Worm (Caenorhabditis elegans) whole organism, L4 larva: ENCODE results near the gene R07B7.6.

Experiments
- F37D6.2 ChIP-seq: sonication (generic microtip); optimal IDR thresholded peaks from 2 replicates; lab custom pipeline; 2016; ENCODE audit warnings: mild to moderate bottlenecking, missing genetic modification characterization, missing compliant biosample characterization
- R02D3.7 ChIP-seq: fragments of 150-350 bp; sonication (generic microtip); optimal IDR thresholded peaks from 3 replicates; lab custom pipeline; 2014; ENCODE audit warnings: missing biosample characterization, missing genetic modification characterization
- Y75B8A.6 ChIP-seq: fragments of 200-800 bp; sonication (Bioruptor generic); IDR thresholded peaks from 2 replicates; pipeline ENCODE4 v1.3.6; 2022; ENCODE audit warnings: missing genetic modification reagents, missing genetic modification characterization, missing compliant biosample characterization
- ZK337.2 ChIP-seq: fragments of 200-800 bp; sonication (Bioruptor generic); IDR thresholded peaks from 2 replicates; pipeline ENCODE4 v1.3.6; 2022; ENCODE audit warnings: missing genetic modification reagents, missing genetic modification characterization, missing compliant biosample characterization
- aha-1 ChIP-seq: fragments of 150-350 bp; peaks from one replicate; lab custom pipeline; 2014; ENCODE audit warnings: missing biosample characterization, missing genetic modification characterization
- ceh-32 ChIP-seq: sonication (generic microtip); optimal IDR thresholded peaks from 2 replicates; lab custom pipeline; 2016; ENCODE audit warnings: mild to moderate bottlenecking, missing genetic modification characterization, missing compliant biosample characterization; ENCODE audit not compliant: poor library complexity
- ceh-44 ChIP-seq: fragments of 200-800 bp; sonication (Bioruptor generic); IDR thresholded peaks from 2 replicates; pipeline ENCODE4 v1.3.6; 2022; ENCODE audit warnings: missing genetic modification reagents, missing genetic modification characterization, missing compliant biosample characterization
- ceh-62 ChIP-seq: sonication (generic microtip); optimal IDR thresholded peaks from 2 replicates; lab custom pipeline; 2017; ENCODE audit warnings: missing biosample characterization, missing genetic modification characterization
- ces-1 ChIP-seq: fragments of 150-350 bp; sonication (generic microtip); optimal IDR thresholded peaks from 4 replicates; lab custom pipeline; 2014; ENCODE audit warnings: missing biosample characterization, missing genetic modification reagents, missing genetic modification characterization
- cey-2 ChIP-seq: sonication (generic microtip); optimal IDR thresholded peaks from 3 replicates; lab custom pipeline; 2017; ENCODE audit warnings: missing genetic modification characterization, mild to moderate bottlenecking, missing compliant biosample characterization, antibody characterized with exemption, borderline replicate concordance; ENCODE audit not compliant: insufficient read depth
- ctbp-1 ChIP-seq: fragments of 200-800 bp; sonication (Bioruptor generic); IDR thresholded peaks from 2 replicates; pipeline ENCODE4 v1.3.6; 2022; ENCODE audit warnings: missing genetic modification reagents, missing genetic modification characterization, missing compliant biosample characterization
- daf-16 ChIP-seq, 3 experiments: sonication (generic microtip); optimal IDR thresholded peaks; 2 replicates each; lab custom pipeline; 2016 to 2017; ENCODE audit warnings: missing genetic modification characterization in 3 of 3, missing genetic modification reagents in 3 of 3, mild to moderate bottlenecking in 2 of 3, missing compliant biosample characterization in 2 of 3, missing biosample characterization in 1 of 3, moderate library complexity in 1 of 3
- daf-8 ChIP-seq: fragments of 200-800 bp; sonication (Bioruptor generic); IDR thresholded peaks from 2 replicates; pipeline ENCODE4 v1.3.6; 2022; ENCODE audit warnings: missing genetic modification characterization, missing compliant biosample characterization
- dpl-1 ChIP-seq: fragments of 150-350 bp; optimal IDR thresholded peaks from 2 replicates; lab custom pipeline; 2014; ENCODE audit warnings: missing biosample characterization, missing genetic modification reagents, missing genetic modification characterization
- duxl-1 ChIP-seq: sonication (generic microtip); optimal IDR thresholded peaks from 2 replicates; lab custom pipeline; 2016; ENCODE audit warnings: mild to moderate bottlenecking, missing genetic modification characterization, moderate library complexity, missing compliant biosample characterization; ENCODE audit not compliant: poor library complexity
- dve-1 ChIP-seq: sonication (generic microtip); optimal IDR thresholded peaks from 2 replicates; lab custom pipeline; 2017; ENCODE audit warnings: antibody characterized with exemption, mild to moderate bottlenecking, missing genetic modification characterization, missing compliant biosample characterization; ENCODE audit not compliant: insufficient read depth
- fkh-10 ChIP-seq: fragments of 150-350 bp; optimal IDR thresholded peaks from 2 replicates; lab custom pipeline; 2014; ENCODE audit warnings: missing biosample characterization, missing genetic modification reagents, missing genetic modification characterization
- hif-1 ChIP-seq, 2 experiments: sonication (generic microtip); optimal IDR thresholded peaks; 2 replicates each; lab custom pipeline; 2016 to 2017; ENCODE audit warnings: missing compliant biosample characterization in 2 of 2, missing genetic modification characterization in 2 of 2, missing genetic modification reagents in 2 of 2, missing genotype in 2 of 2, mild to moderate bottlenecking in 1 of 2
- hlh-11 ChIP-seq: fragments of 200-800 bp; sonication (Bioruptor generic); optimal IDR thresholded peaks from 2 replicates; lab custom pipeline; 2018; ENCODE audit warnings: mild to moderate bottlenecking, missing genetic modification characterization, missing compliant biosample characterization
- hlh-30 ChIP-seq: sonication (generic microtip); optimal IDR thresholded peaks from 2 replicates; lab custom pipeline; 2017; ENCODE audit warnings: antibody characterized with exemption, mild to moderate bottlenecking, missing genetic modification characterization, missing compliant biosample characterization; ENCODE audit not compliant: insufficient read depth
- lin-13 ChIP-seq: fragments of 150-350 bp; optimal IDR thresholded peaks from 2 replicates; lab custom pipeline; 2014; ENCODE audit warnings: missing biosample characterization, missing genetic modification reagents, missing genetic modification characterization
- lin-15B ChIP-seq: fragments of 150-350 bp; sonication (generic microtip); optimal IDR thresholded peaks from 3 replicates; lab custom pipeline; 2014; ENCODE audit warnings: missing biosample characterization, missing genetic modification characterization
- lin-39 ChIP-seq: fragments of 150-350 bp; optimal IDR thresholded peaks from 2 replicates; lab custom pipeline; 2014; ENCODE audit warnings: missing biosample characterization, missing genetic modification reagents, missing genetic modification characterization
- lir-3 ChIP-seq: sonication (generic microtip); optimal IDR thresholded peaks from 2 replicates; lab custom pipeline; 2016; ENCODE audit warnings: mild to moderate bottlenecking, missing genetic modification characterization, missing compliant biosample characterization
- lsy-2 ChIP-seq, 2 experiments: fragments of 150-350 bp in 1 of 2; sonication (generic microtip) in 1 of 2; optimal IDR thresholded peaks; 2 replicates each; lab custom pipeline; 2014 to 2017; ENCODE audit warnings: missing biosample characterization in 2 of 2, missing genetic modification characterization in 2 of 2
- mdl-1 ChIP-seq, 2 experiments: fragments of 150-350 bp in 1 of 2; sonication (generic microtip) in 1 of 2; optimal IDR thresholded peaks; 2 replicates each; lab custom pipeline; 2014 to 2017; ENCODE audit warnings: missing biosample characterization in 2 of 2, missing genetic modification characterization in 2 of 2
- mep-1 ChIP-seq: fragments of 150-350 bp; sonication (generic microtip); optimal IDR thresholded peaks from 3 replicates; lab custom pipeline; 2014; ENCODE audit warnings: missing biosample characterization, missing genetic modification characterization
- mes-2 ChIP-seq: sonication (generic microtip); optimal IDR thresholded peaks from 2 replicates; lab custom pipeline; 2016; ENCODE audit warnings: missing genotype, mild to moderate bottlenecking, missing genetic modification characterization, missing compliant biosample characterization; ENCODE audit not compliant: poor library complexity, severe bottlenecking
- mxl-2 ChIP-seq: fragments of 200-800 bp; sonication (Bioruptor generic); conservative IDR thresholded peaks from 2 replicates; pipeline ENCODE4 v1.3.6; 2022; ENCODE audit warnings: missing genetic modification reagents, missing genetic modification characterization, missing compliant biosample characterization
- mxl-3 ChIP-seq: fragments of 200-800 bp; sonication (Bioruptor generic); optimal IDR thresholded peaks from 2 replicates; lab custom pipeline; 2018; ENCODE audit warnings: mild to moderate bottlenecking, missing genetic modification characterization, missing compliant biosample characterization
- nhr-11 ChIP-seq: fragments of 150-350 bp; optimal IDR thresholded peaks from 2 replicates; lab custom pipeline; 2014; ENCODE audit warnings: missing biosample characterization, missing genetic modification characterization
- nhr-111 ChIP-seq: fragments of 200-800 bp; sonication (Bioruptor generic); optimal IDR thresholded peaks from 2 replicates; lab custom pipeline; 2018; ENCODE audit warnings: mild to moderate bottlenecking, missing genetic modification characterization, missing compliant biosample characterization
- nhr-237 ChIP-seq: sonication (generic microtip); optimal IDR thresholded peaks from 2 replicates; lab custom pipeline; 2017; ENCODE audit warnings: missing biosample characterization, missing genetic modification characterization
- nhr-6 ChIP-seq: fragments of 150-350 bp; optimal IDR thresholded peaks from 2 replicates; lab custom pipeline; 2014; ENCODE audit warnings: missing biosample characterization, missing genetic modification characterization
- pha-4 ChIP-seq, 2 experiments: fragments of 150-350 bp in 1 of 2; fragments of 200-800 bp in 1 of 2; sonication (Bioruptor generic) in 1 of 2; IDR thresholded peaks in 1 of 2; optimal IDR thresholded peaks in 1 of 2; 2 replicates each; pipeline versions ENCODE4 v1.3.6 to Lab custom; 2014 to 2022; ENCODE audit warnings: missing genetic modification characterization in 2 of 2, missing genetic modification reagents in 2 of 2, missing biosample characterization in 1 of 2, missing compliant biosample characterization in 1 of 2
- pqm-1 ChIP-seq: sonication (generic microtip); optimal IDR thresholded peaks from 2 replicates; lab custom pipeline; 2017; ENCODE audit warnings: missing biosample characterization, missing genetic modification characterization
- sdz-12 ChIP-seq: fragments of 200-800 bp; sonication (Bioruptor generic); optimal IDR thresholded peaks from 2 replicates; lab custom pipeline; 2018; ENCODE audit warnings: mild to moderate bottlenecking, missing genetic modification characterization, missing compliant biosample characterization
- tra-1 ChIP-seq: fragments of 200-800 bp; sonication (Bioruptor generic); IDR thresholded peaks from 2 replicates; pipeline ENCODE4 v1.3.6; 2022; ENCODE audit warnings: missing genetic modification reagents, missing genetic modification characterization, missing compliant biosample characterization
- unc-130 ChIP-seq: sonication (generic microtip); optimal IDR thresholded peaks from 2 replicates; lab custom pipeline; 2016; ENCODE audit warnings: missing genetic modification reagents, missing genetic modification characterization, missing compliant biosample characterization
- vab-7 ChIP-seq: fragments of 200-800 bp; sonication (Bioruptor generic); IDR thresholded peaks from 2 replicates; pipeline ENCODE4 v1.3.6; 2022; ENCODE audit warnings: missing genetic modification reagents, missing genetic modification characterization, missing compliant biosample characterization
- zfp-2 ChIP-seq: sonication (generic microtip); optimal IDR thresholded peaks from 2 replicates; lab custom pipeline; 2016; ENCODE audit warnings: mild to moderate bottlenecking, missing genetic modification characterization, missing compliant biosample characterization
- zfp-3 ChIP-seq: fragments of 200-800 bp; sonication (Bioruptor generic); conservative IDR thresholded peaks from 2 replicates; pipeline ENCODE4 v1.3.6; 2022; ENCODE audit warnings: missing genetic modification reagents, missing genetic modification characterization, missing compliant biosample characterization
- zip-2 ChIP-seq: fragments of 150-350 bp; optimal IDR thresholded peaks from 2 replicates; lab custom pipeline; 2014; ENCODE audit warnings: missing biosample characterization, missing genetic modification characterization

R07B7.6 gene

DNA sequence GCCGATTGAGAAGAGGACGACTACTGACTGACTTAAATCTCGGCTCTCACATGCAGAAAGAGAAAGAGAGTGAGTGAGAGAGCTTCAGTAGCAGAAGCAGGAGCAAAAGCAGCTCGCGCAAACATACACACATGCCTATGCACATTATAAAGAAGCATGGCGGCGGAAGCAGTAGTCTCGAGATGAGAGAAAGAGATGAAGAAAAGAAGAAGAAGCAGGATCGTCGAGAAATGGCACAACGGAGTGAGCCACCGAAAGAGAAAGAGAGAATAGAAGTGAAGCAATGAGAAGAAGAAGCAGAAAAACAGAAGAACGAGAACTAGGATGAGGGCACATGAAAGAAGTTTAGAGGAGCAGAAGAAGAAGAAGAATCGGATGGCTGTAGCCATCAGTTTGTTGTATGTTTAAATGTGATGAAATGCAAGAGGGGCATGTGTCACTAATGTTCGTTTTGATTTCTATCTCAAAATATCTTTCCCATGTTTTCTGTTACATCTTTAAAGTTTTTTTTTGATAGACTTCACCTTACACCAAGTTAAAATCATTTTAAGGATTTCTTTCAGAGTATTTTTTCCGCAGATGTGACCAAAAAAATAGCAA, 47.8 kb downstream of the R07B7.6 start (continued):
- TF ChIP-seq lin-39 (tag; lab: Kevin White, UChicago) (no peak), pqm-1 (no peak), nhr-6 (peak; percentile 39), hif-1 (tag; optimal IDR thresholded peaks at IDR 0.05; lab: Kevin White, UChicago) (peak in 1 of 2 experiments; percentile 5), hlh-30 (tag; lab: Kevin White, UChicago) (peak; percentile 86), cey-2 (tag; lab: Kevin White, UChicago) (no peak), duxl-1 (no peak), lsy-2 (tag; optimal IDR thresholded peaks at IDR 0.05; lab: Kevin White, UChicago) (peak; percentile 28 to 49), dve-1 (tag; lab: Kevin White, UChicago) (peak; percentile 3), mxl-2 (no peak), Y75B8A.6 (no peak), mes-2 (tag; lab: Kevin White, UChicago) (peak; percentile 34), mxl-3 (GFP tag; lab: Kevin White, UChicago) (no peak)
- TF ChIP-seq, all 104 proteins: peak for 18

- TF ChIP-seq zip-2 (tag; lab: Kevin White, UChicago) (no peak), mxl-3 (GFP tag; lab: Kevin White, UChicago) (peak; percentile 40), ces-1 (GFP tag; lab: Kevin White, UChicago) (peak; percentile 88), ceh-62 (tag; lab: Kevin White, UChicago) (no peak), mep-1 (tag; lab: Kevin White, UChicago) (peak; percentile 18), nhr-111 (no peak), dpl-1 (no peak), lsy-2 (tag; optimal IDR thresholded peaks at IDR 0.05; lab: Kevin White, UChicago) (peak in 1 of 2 experiments; percentile 29), Y75B8A.6 (no peak), tra-1 (GFP tag; lab: Robert Waterston, UW) (no peak), R02D3.7 (tag; lab: Kevin White, UChicago) (no peak), daf-8 (no peak), fkh-10 (peak; percentile 94), lin-13 (no peak), hif-1 (tag; optimal IDR thresholded peaks at IDR 0.05; lab: Kevin White, UChicago) (peak in 1 of 2 experiments; percentile 2), vab-7 (GFP tag; lab: Robert Waterston, UW) (no peak), dve-1 (tag; lab: Kevin White, UChicago) (no peak), nhr-237 (tag; lab: Kevin White, UChicago) (no peak), mdl-1 (tag; optimal IDR thresholded peaks at IDR 0.05; lab: Kevin White, UChicago) (peak in 1 of 2 experiments; percentile 68), hlh-11 (tag; lab: Kevin White, UChicago) (no peak), lin-15B (tag; lab: Kevin White, UChicago) (no peak), zfp-2 (tag; lab: Kevin White, UChicago) (no peak), aha-1 (tag; lab: Kevin White, UChicago) (peak; percentile 82), daf-16 (GFP tag; optimal IDR thresholded peaks at IDR 0.05; lab: Kevin White, UChicago) (peak in 1 of 2 experiments; percentile 3), daf-16 (tag; optimal IDR thresholded peaks at IDR 0.05; lab: Kevin White, UChicago) (no peak), F37D6.2 (tag; lab: Kevin White, UChicago) (peak; percentile 3), ZK337.2 (GFP tag; lab: Robert Waterston, UW) (no peak), lir-3 (tag; lab: Kevin White, UChicago) (no peak), ctbp-1 (GFP tag; lab: Robert Waterston, UW) (peak; percentile 66; the same call in 1 of the 2 replicates), unc-130 (GFP tag; lab: Kevin White, UChicago) (no peak), ceh-32 (tag; lab: Kevin White, UChicago) (peak; percentile 28), ceh-44 (GFP tag; lab: Robert Waterston, UW) (no peak), zfp-3 (no peak), hlh-30 (tag; lab: Kevin White, UChicago) (peak; percentile 64), pha-4 (GFP tag; IDR thresholded peaks at IDR 0.05; lab: Robert Waterston, UW) (no peak), pha-4 (tag; optimal IDR thresholded peaks at IDR 0.05; lab: Kevin White, UChicago) (no peak), nhr-11 (tag; lab: Kevin White, UChicago) (peak; percentile 2), sdz-12 (no peak)
Observed at ce11 chrV:12025683-12026082, 49.1 kb downstream of the R07B7.6 start.
